Worm (Caenorhabditis elegans) whole organism, L3 larva: ENCODE measurements around the gene C05C8.5.

Experiments
- ZK546.5 ChIP-seq: sonication (generic microtip); optimal IDR thresholded peaks from 2 replicates; lab custom pipeline; 2017; ENCODE audit warnings: missing biosample characterization, missing genetic modification characterization
- ama-1 ChIP-seq: fragments of 150-350 bp; optimal IDR thresholded peaks from 2 replicates; lab custom pipeline; 2018
- ceh-82 ChIP-seq: fragments of 150-350 bp; optimal IDR thresholded peaks from 2 replicates; lab custom pipeline; 2014; ENCODE audit warnings: missing biosample characterization, missing genetic modification characterization
- egl-27 ChIP-seq: sonication (generic microtip); optimal IDR thresholded peaks from 4 replicates; lab custom pipeline; 2017; ENCODE audit warnings: missing biosample characterization, missing genetic modification reagents, missing genetic modification characterization
- elt-2 ChIP-seq: sonication (generic microtip); optimal IDR thresholded peaks from 2 replicates; lab custom pipeline; 2016; ENCODE audit warnings: missing genetic modification reagents, mild to moderate bottlenecking, missing genetic modification characterization, missing compliant biosample characterization
- jun-1 ChIP-seq: fragments of 150-350 bp; optimal IDR thresholded peaks from 2 replicates; lab custom pipeline; 2014; ENCODE audit warnings: missing biosample characterization, missing genetic modification reagents, missing genetic modification characterization
- lin-39 ChIP-seq: fragments of 150-350 bp; optimal IDR thresholded peaks from 2 replicates; lab custom pipeline; 2018; ENCODE audit warnings: missing biosample characterization, missing genetic modification reagents, missing genetic modification characterization
- nhr-237 ChIP-seq: fragments of 150-350 bp; optimal IDR thresholded peaks from 2 replicates; lab custom pipeline; 2014; ENCODE audit warnings: missing biosample characterization, missing genetic modification characterization
- tbx-2 ChIP-seq: sonication (generic microtip); optimal IDR thresholded peaks from 2 replicates; lab custom pipeline; 2016; ENCODE audit warnings: mild to moderate bottlenecking, missing genetic modification characterization, missing compliant biosample characterization

DNA sequence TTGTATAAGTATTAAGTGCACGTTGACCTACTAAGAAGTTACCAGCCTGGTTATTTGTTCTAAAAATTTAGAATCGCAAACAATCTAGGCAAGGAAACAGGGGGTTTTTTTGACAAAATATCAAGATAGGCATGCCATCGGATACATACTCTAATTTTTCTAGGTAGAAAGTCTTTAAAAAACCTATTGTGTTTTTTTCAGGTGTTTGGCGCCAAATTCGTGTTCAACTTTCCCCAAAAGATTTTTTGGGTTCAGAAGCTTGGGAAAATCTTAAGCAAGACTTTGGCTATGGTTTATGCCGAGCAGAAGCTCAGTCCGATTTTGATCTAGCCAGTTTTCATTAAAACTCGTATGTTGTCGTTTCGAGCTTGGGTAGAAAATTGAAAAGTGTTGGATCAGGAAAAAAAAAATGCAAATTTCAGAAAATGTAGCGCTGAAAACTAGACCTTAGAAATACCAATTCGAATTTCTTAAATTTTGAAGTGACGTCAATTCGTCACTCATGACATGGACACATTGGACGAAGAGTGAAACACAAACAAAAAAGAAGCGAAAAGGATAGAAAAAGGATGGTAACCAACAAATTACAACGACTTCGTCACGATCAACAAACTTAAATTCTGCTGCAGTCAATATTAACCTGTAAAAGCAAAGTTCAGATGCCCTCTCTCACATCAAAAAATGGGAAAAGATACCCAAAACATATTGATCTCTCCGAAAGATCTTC is 13.8 kb upstream of the C05C8.5 start:
- TF ChIP-seq nhr-237 (no peak), ama-1 (lab: Kevin White, UChicago) (no peak), lin-39 (tag; lab: Kevin White, UChicago) (no peak), elt-2 (tag; lab: Kevin White, UChicago) (no peak), egl-27 (tag; lab: Kevin White, UChicago) (no peak), ceh-82 (no peak), tbx-2 (tag; lab: Kevin White, UChicago) (no peak), jun-1 (tag; lab: Kevin White, UChicago) (no peak), ZK546.5 (tag; lab: Kevin White, UChicago) (no peak)
